Worm (Caenorhabditis elegans): Measurements from ENCODE around the gene epg-4.

epg-4 gene

DNA sequence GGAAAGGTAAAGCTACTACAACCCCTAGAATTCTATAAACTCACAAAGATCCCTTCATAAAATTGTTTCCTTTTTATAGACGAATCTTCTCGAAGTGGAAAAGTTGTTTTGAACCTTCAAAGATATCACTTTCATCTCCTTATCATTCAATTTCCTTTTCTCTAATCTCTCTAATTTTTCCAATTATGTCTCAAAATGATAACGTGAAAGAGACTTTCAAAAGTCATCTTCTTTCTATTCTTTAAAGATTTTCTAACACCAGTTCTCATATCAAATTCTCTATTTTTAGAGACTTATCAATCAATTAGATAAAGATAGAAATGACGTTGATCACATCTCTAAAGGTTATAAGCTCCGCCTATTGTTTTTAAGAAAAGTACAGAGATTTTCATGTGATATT is 17.5 kb downstream of the epg-4 start:
- no peak for TF ChIP-seq spr-3 (GFP tag; optimal IDR thresholded peaks at IDR 0.05)
- no peak for TF ChIP-seq set-16 (GFP tag; IDR thresholded peaks at IDR 0.05)
- TF ChIP-seq ztf-7 (tag; optimal IDR thresholded peaks at IDR 0.05): no peak
- TF ChIP-seq unc-62 (GFP tag; optimal IDR thresholded peaks at IDR 0.05 in 1 of 2): no peak
- TF ChIP-seq unc-62 (tag; optimal IDR thresholded peaks at IDR 0.05): no peak
- peak; percentile 17 for TF ChIP-seq cey-2 (tag; optimal IDR thresholded peaks at IDR 0.05; ENCODE audit: borderline replicate concordance, insufficient read depth)
- no peak for TF ChIP-seq nhr-6 (tag; optimal IDR thresholded peaks at IDR 0.05)
- no peak for TF ChIP-seq attf-4 (tag; optimal IDR thresholded peaks at IDR 0.05)
- TF ChIP-seq mep-1 (tag; optimal IDR thresholded peaks at IDR 0.05): peak; percentile 25
- peak; percentile 17 for TF ChIP-seq dve-1 (tag; optimal IDR thresholded peaks at IDR 0.05; ENCODE audit: insufficient read depth)
- no peak for TF ChIP-seq zag-1 (tag; optimal IDR thresholded peaks at IDR 0.05)
- TF ChIP-seq snpc-1.2 (GFP tag; IDR thresholded peaks at IDR 0.05): no peak
- TF ChIP-seq aha-1 (tag): no peak
- no peak for TF ChIP-seq F49E8.2 (tag; optimal IDR thresholded peaks at IDR 0.05; ENCODE audit: borderline replicate concordance)
- TF ChIP-seq spr-1 (tag; optimal IDR thresholded peaks at IDR 0.05): no peak

DNA sequence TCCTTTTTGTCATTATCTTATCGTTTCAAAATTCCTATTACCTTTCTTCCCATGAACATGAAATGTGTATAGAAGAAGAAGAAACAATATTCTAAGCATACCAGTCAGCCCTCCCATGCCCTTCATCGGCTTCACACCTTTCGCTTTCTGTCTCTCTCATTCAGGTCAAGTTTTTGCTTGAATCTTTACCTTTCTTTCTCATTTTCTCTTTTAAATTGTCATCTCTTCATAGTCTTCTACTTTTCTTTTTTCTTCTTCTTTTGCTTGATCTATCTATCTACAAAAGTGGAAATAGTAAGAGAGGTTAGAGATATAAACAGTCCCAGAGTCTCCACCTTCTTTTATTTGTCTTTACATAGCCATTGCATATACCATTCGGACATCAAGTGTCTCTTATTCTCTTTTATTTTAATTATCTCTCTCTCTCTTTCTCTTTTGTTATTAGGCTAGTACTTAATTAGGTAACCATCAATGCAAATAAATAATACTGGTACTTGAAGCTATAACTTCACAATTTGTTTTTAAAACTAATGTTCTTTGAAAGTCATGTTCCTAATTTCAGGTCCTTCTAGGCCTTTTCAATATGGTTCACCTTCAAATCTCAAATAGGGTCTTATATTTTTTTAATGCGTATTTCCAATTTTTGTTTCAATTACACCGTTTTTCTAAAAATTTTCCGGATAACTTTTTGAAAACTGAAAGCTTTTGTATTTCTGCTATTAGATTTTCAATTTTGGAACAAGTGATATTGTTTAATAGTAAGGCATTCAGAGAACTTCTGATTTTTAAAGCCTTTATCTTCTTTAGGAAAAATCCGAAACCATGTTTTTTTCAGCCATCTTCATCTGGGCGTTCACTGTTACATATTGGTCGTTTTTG is 19.6 kb downstream of the epg-4 start, which contains the start of gene dpy-31:
TSS of gene dpy-31 (plus strand) at position 829 of the 879 bp plus-strand sequence.
- peak; percentile 58 for TF ChIP-seq mep-1 (tag; optimal IDR thresholded peaks at IDR 0.05)
- no peak for TF ChIP-seq nhr-237 (tag; optimal IDR thresholded peaks at IDR 0.05)
- TF ChIP-seq rbr-2 (tag; optimal IDR thresholded peaks at IDR 0.05): no peak
- peak; percentile 6 for TF ChIP-seq nhr-10 (tag; optimal IDR thresholded peaks at IDR 0.05)
- TF ChIP-seq F10B5.3 (tag; optimal IDR thresholded peaks at IDR 0.05): no peak
- TF ChIP-seq nhr-25 (tag; optimal IDR thresholded peaks at IDR 0.05; ENCODE audit: borderline replicate concordance, insufficient read depth): peak; percentile 64
- TF ChIP-seq nhr-102 (tag; optimal IDR thresholded peaks at IDR 0.05): no peak
- TF ChIP-seq jun-1 (tag; optimal IDR thresholded peaks at IDR 0.05): no peak
- TF ChIP-seq dve-1 (tag; optimal IDR thresholded peaks at IDR 0.05; ENCODE audit: insufficient read depth): peak; percentile 40
- TF ChIP-seq nhr-77 (tag; optimal IDR thresholded peaks at IDR 0.05): peak; percentile 12
- TF ChIP-seq arid-1 (GFP tag; conservative IDR thresholded peaks at IDR 0.05): no peak
- no peak for TF ChIP-seq snpc-1.2 (GFP tag; IDR thresholded peaks at IDR 0.05)
- TF ChIP-seq hlh-11 (tag; optimal IDR thresholded peaks at IDR 0.05): peak; percentile 13
- no peak for TF ChIP-seq attf-4 (tag; optimal IDR thresholded peaks at IDR 0.05)
- TF ChIP-seq lsy-2 (tag; optimal IDR thresholded peaks at IDR 0.05): peak in 1 of 2 experiments; percentile 44
- peak; percentile 21 for TF ChIP-seq nhr-28 (tag; optimal IDR thresholded peaks at IDR 0.05)
- TF ChIP-seq nhr-42 (GFP tag; IDR thresholded peaks at IDR 0.05): no peak
- no peak for TF ChIP-seq vab-7 (GFP tag; IDR thresholded peaks at IDR 0.05)
- TF ChIP-seq mdl-1 (tag; optimal IDR thresholded peaks at IDR 0.05): peak in 1 of 2 experiments; percentile 15
- peak; percentile 34 for TF ChIP-seq cey-2 (tag; optimal IDR thresholded peaks at IDR 0.05; ENCODE audit: borderline replicate concordance, insufficient read depth)
- TF ChIP-seq unc-62 (GFP tag; optimal IDR thresholded peaks at IDR 0.05 in 1 of 2): peak in 1 of 2 experiments; percentile 95
- TF ChIP-seq unc-62 (tag; optimal IDR thresholded peaks at IDR 0.05): no peak

DNA sequence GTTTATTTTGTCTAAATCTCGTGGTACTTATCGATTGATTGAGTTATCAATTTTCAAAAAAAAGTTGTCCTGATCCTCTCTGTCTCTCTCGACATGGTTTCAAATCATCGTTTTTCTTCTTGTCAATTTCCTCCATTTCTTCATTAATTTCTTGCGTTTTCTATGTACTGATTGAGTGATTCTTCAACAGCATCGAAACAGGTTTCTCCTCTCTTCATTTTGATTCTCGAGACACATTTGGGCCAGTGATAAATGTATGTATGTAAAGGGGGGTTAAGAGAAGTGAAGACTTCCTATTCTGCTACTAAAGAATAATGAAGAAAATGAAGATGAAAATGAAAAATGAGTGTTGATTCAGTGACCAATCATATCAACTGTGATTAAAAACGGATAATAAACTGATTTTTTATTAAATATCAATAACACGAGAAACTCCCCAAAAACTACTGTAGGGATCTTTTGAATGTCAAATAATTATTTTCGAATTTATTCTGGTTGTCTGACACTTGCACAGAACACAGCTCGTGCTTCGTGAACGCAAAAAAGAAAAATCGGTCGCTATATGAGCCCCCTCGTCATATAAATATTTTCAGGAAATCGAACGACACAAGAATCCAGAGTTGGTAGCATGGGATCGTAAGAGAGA is 21.3 kb downstream of the epg-4 start:
- TF ChIP-seq php-3 (GFP tag; IDR thresholded peaks at IDR 0.05): no peak
- TF ChIP-seq dpl-1 (GFP tag; optimal IDR thresholded peaks at IDR 0.05): peak; percentile 7
- TF ChIP-seq lsy-2 (tag; optimal IDR thresholded peaks at IDR 0.05): peak in 1 of 2 experiments; percentile 49
- TF ChIP-seq aha-1 (tag): peak; percentile 95
- TF ChIP-seq hlh-11 (tag; optimal IDR thresholded peaks at IDR 0.05): peak; percentile 35
- TF ChIP-seq hmg-1.1 (GFP tag; IDR thresholded peaks at IDR 0.05): no peak
- peak; percentile 37 for TF ChIP-seq mxl-3 (GFP tag; optimal IDR thresholded peaks at IDR 0.05)
- TF ChIP-seq ceh-28 (tag; optimal IDR thresholded peaks at IDR 0.05): no peak
- TF ChIP-seq hlh-30 (tag; optimal IDR thresholded peaks at IDR 0.05; ENCODE audit: insufficient read depth): peak; percentile 17
- TF ChIP-seq cey-2 (tag; optimal IDR thresholded peaks at IDR 0.05; ENCODE audit: borderline replicate concordance, insufficient read depth): peak; percentile 73
- TF ChIP-seq unc-39 (tag; optimal IDR thresholded peaks at IDR 0.05): no peak
- peak; percentile 66 for TF ChIP-seq nhr-28 (tag; optimal IDR thresholded peaks at IDR 0.05)
- TF ChIP-seq mdl-1 (tag; optimal IDR thresholded peaks at IDR 0.05): peak in 1 of 2 experiments; percentile 50
- 0 out of 2 replicates have a peak, but pooled peaks have one; percentile 37 for TF ChIP-seq tra-1 (GFP tag; IDR thresholded peaks at IDR 0.05)
